Fruit fly (Drosophila melanogaster): ENCODE results near the gene CG9166.
"Not testable (repeated sequence)": the region's sequence is repeated elsewhere in the genome, so short reads cannot be mapped to it uniquely, and the experiment has no call there.

dm6 chr3L:1398286-1398685 is 47.4 kb downstream of the CG9166 start, which contains the start of gene CG32320:
- TF ChIP-seq CG8478 (optimal IDR thresholded peaks at IDR 0.05); usp (GFP tag; optimal IDR thresholded peaks at IDR 0.05); pan (optimal IDR thresholded peaks at IDR 0.05); psq (optimal IDR thresholded peaks at IDR 0.05); Dll (optimal IDR thresholded peaks at IDR 0.05); EcR (GFP tag; optimal IDR thresholded peaks at IDR 0.05): not testable (repeated sequence)
